Fruit fly (Drosophila melanogaster) whole organism, embryonic: ENCODE results near the gene CG9316.

Experiments used
- B-H1 ChIP-seq: fragments of 200-800 bp; sonication (Bioruptor generic); IDR thresholded peaks from 3 replicates; pipeline ENCODE4 v1.3.6; 2022; ENCODE audit warnings: missing biosample characterization, missing genetic modification characterization
- CG11504 ChIP-seq: fragments of 200-800 bp; sonication (Bioruptor generic); optimal IDR thresholded peaks from 3 replicates; lab custom pipeline; 2019; ENCODE audit warnings: missing biosample characterization, mild to moderate bottlenecking, missing genetic modification characterization, moderate library complexity
- CG11696 ChIP-seq: fragments of 200-800 bp; sonication (Bioruptor generic); IDR thresholded peaks from 2 replicates; pipeline ENCODE4 v1.3.6; 2022; ENCODE audit warnings: missing biosample characterization, missing genetic modification characterization
- CG12104 ChIP-seq: fragments of 200-800 bp; sonication (Bioruptor generic); optimal IDR thresholded peaks from 3 replicates; lab custom pipeline; 2016; ENCODE audit warnings: missing biosample characterization, missing genetic modification characterization
- CG13624 ChIP-seq: fragments of 200-800 bp; sonication (Bioruptor generic); optimal IDR thresholded peaks from 2 replicates; lab custom pipeline; 2016; ENCODE audit warnings: missing biosample characterization, missing genetic modification characterization
- CG15479 ChIP-seq: fragments of 200-800 bp; sonication (Bioruptor generic); optimal IDR thresholded peaks from 3 replicates; lab custom pipeline; 2019; ENCODE audit warnings: missing biosample characterization, mild to moderate bottlenecking, missing genetic modification characterization, moderate library complexity
- CG18262 ChIP-seq: fragments of 200-800 bp; optimal IDR thresholded peaks from 3 replicates; lab custom pipeline; 2019; ENCODE audit warnings: missing biosample characterization, mild to moderate bottlenecking, missing genetic modification characterization, moderate library complexity
- CG18476 ChIP-seq: fragments of 200-800 bp; sonication (Bioruptor generic); optimal IDR thresholded peaks from 2 replicates; lab custom pipeline; 2016; ENCODE audit warnings: missing biosample characterization, mild to moderate bottlenecking, missing genetic modification characterization
- CG2678 ChIP-seq: fragments of 200-800 bp; sonication (Bioruptor generic); optimal IDR thresholded peaks from 3 replicates; lab custom pipeline; 2019; ENCODE audit warnings: missing biosample characterization, mild to moderate bottlenecking, missing genetic modification characterization, moderate library complexity
- CG2712 ChIP-seq: fragments of 200-800 bp; optimal IDR thresholded peaks from 3 replicates; lab custom pipeline; 2019; ENCODE audit warnings: missing biosample characterization, mild to moderate bottlenecking, missing genetic modification characterization, moderate library complexity
- CG3065 ChIP-seq: fragments of 200-800 bp; sonication (Bioruptor generic); optimal IDR thresholded peaks from 2 replicates; lab custom pipeline; 2016; ENCODE audit warnings: missing biosample characterization, missing genetic modification characterization
- CG33557 ChIP-seq: fragments of 200-800 bp; sonication (Bioruptor generic); optimal IDR thresholded peaks from 2 replicates; lab custom pipeline; 2019; ENCODE audit warnings: missing biosample characterization, mild to moderate bottlenecking, missing genetic modification characterization, moderate library complexity
- CG4730 ChIP-seq: fragments of 200-800 bp; sonication (Bioruptor generic); IDR thresholded peaks from 2 replicates; pipeline ENCODE4 v1.3.6; 2022; ENCODE audit warnings: missing biosample characterization, missing genetic modification characterization
- CG4854 ChIP-seq: fragments of 200-800 bp; sonication (Bioruptor generic); optimal IDR thresholded peaks from 2 replicates; lab custom pipeline; 2016; ENCODE audit warnings: missing biosample characterization, missing genetic modification characterization, inconsistent platforms
- CG6683 ChIP-seq: fragments of 200-800 bp; sonication (Bioruptor generic); optimal IDR thresholded peaks from 2 replicates; lab custom pipeline; 2017; ENCODE audit warnings: missing biosample characterization, mild to moderate bottlenecking, missing genetic modification characterization, missing genetic modification reagents
- CG6765 ChIP-seq: fragments of 200-800 bp; sonication (Bioruptor generic); optimal IDR thresholded peaks from 3 replicates; lab custom pipeline; 2017; ENCODE audit warnings: missing biosample characterization, mild to moderate bottlenecking, missing genetic modification characterization
- CG7987 ChIP-seq: fragments of 200-800 bp; sonication (Bioruptor generic); optimal IDR thresholded peaks from 2 replicates; lab custom pipeline; 2018; ENCODE audit warnings: missing biosample characterization, mild to moderate bottlenecking, missing genetic modification characterization, moderate library complexity
- CG8924 ChIP-seq: fragments of 200-800 bp; optimal IDR thresholded peaks from 3 replicates; lab custom pipeline; 2019; ENCODE audit warnings: missing biosample characterization, mild to moderate bottlenecking, missing genetic modification characterization, moderate library complexity
- CG9727 ChIP-seq: fragments of 200-800 bp; sonication (Bioruptor generic); optimal IDR thresholded peaks from 3 replicates; lab custom pipeline; 2017; ENCODE audit warnings: missing biosample characterization, mild to moderate bottlenecking, missing genetic modification characterization
- Camta ChIP-seq: fragments of 200-800 bp; sonication (Bioruptor generic); optimal IDR thresholded peaks from 2 replicates; lab custom pipeline; 2016; ENCODE audit warnings: missing biosample characterization, missing genetic modification characterization
- Dfd ChIP-seq, 2 experiments: fragments of >200 bp; optimal IDR thresholded peaks; 2 replicates each; lab custom pipeline; 2017; ENCODE audit warnings: missing biosample characterization in 2 of 2, missing genetic modification characterization in 2 of 2
- Dip2 ChIP-seq: fragments of 200-800 bp; sonication (Bioruptor generic); IDR thresholded peaks from 2 replicates; pipeline ENCODE4 v1.3.6; 2022; ENCODE audit warnings: missing biosample characterization, missing genetic modification characterization
- Drgx ChIP-seq: fragments of 200-800 bp; sonication (Bioruptor generic); IDR thresholded peaks from 2 replicates; pipeline ENCODE4 v1.3.6; 2022; ENCODE audit warnings: missing biosample characterization, missing genetic modification characterization
- Fer3 ChIP-seq: fragments of 200-800 bp; sonication (Bioruptor generic); optimal IDR thresholded peaks from 2 replicates; lab custom pipeline; 2018; ENCODE audit warnings: missing biosample characterization, mild to moderate bottlenecking, missing genetic modification characterization, moderate library complexity
- Gug ChIP-seq: fragments of 200-800 bp; sonication (Bioruptor generic); IDR thresholded peaks from 4 replicates; pipeline ENCODE4 v1.3.6; 2022; ENCODE audit warnings: missing biosample characterization, missing genetic modification characterization
- Kr ChIP-seq: fragments of 200-800 bp; sonication (Bioruptor generic); optimal IDR thresholded peaks from 2 replicates; lab custom pipeline; 2017; ENCODE audit warnings: missing biosample characterization, mild to moderate bottlenecking, missing genetic modification characterization
- NC2β ChIP-seq: fragments of 200-800 bp; sonication (Bioruptor generic); optimal IDR thresholded peaks from 2 replicates; lab custom pipeline; 2016; ENCODE audit warnings: missing biosample characterization, missing genetic modification characterization
- Nf-YA ChIP-seq: fragments of 200-800 bp; sonication (Bioruptor generic); IDR thresholded peaks from 2 replicates; pipeline ENCODE4 v1.3.6; 2022; ENCODE audit warnings: missing biosample characterization, missing genetic modification characterization
- Nf-YC ChIP-seq: fragments of 200-800 bp; optimal IDR thresholded peaks from 3 replicates; lab custom pipeline; 2019; ENCODE audit warnings: missing biosample characterization, mild to moderate bottlenecking, missing genetic modification characterization, moderate library complexity
- az2 ChIP-seq: fragments of 200-800 bp; sonication (Bioruptor generic); optimal IDR thresholded peaks from 3 replicates; lab custom pipeline; 2016; ENCODE audit warnings: missing biosample characterization, missing genetic modification characterization
- bab2 ChIP-seq: fragments of 200-800 bp; sonication (Bioruptor generic); optimal IDR thresholded peaks from 2 replicates; lab custom pipeline; 2016; ENCODE audit warnings: missing biosample characterization, missing genetic modification characterization
- bbx ChIP-seq: fragments of 200-800 bp; sonication (Bioruptor generic); IDR thresholded peaks from 2 replicates; pipeline ENCODE4 v1.3.6; 2022; ENCODE audit warnings: missing biosample characterization, missing genetic modification characterization; ENCODE audit not compliant: partially characterized antibody
- bcd ChIP-seq: fragments of 200-800 bp; sonication (Bioruptor generic); optimal IDR thresholded peaks from 2 replicates; lab custom pipeline; 2017; ENCODE audit warnings: missing biosample characterization, mild to moderate bottlenecking, missing genetic modification characterization
- btn ChIP-seq: fragments of 200-800 bp; sonication (Bioruptor generic); optimal IDR thresholded peaks from 2 replicates; lab custom pipeline; 2016; ENCODE audit warnings: missing biosample characterization, missing genetic modification characterization
- crp ChIP-seq, 2 experiments: fragments of 200-800 bp; sonication (Bioruptor generic); optimal IDR thresholded peaks; 2 replicates in 1 of 2; 3 replicates in 1 of 2; lab custom pipeline; 2017; ENCODE audit warnings: missing biosample characterization in 2 of 2, missing genetic modification characterization in 2 of 2, mild to moderate bottlenecking in 1 of 2, moderate library complexity in 1 of 2
- ems ChIP-seq: fragments of 200-800 bp; sonication (Bioruptor generic); optimal IDR thresholded peaks from 3 replicates; lab custom pipeline; 2016; ENCODE audit warnings: missing biosample characterization, missing genetic modification characterization
- fu2 ChIP-seq: fragments of 200-800 bp; sonication (Bioruptor generic); optimal IDR thresholded peaks from 2 replicates; lab custom pipeline; 2016; ENCODE audit warnings: missing biosample characterization, missing genetic modification characterization
- gro ChIP-seq: fragments of 200-800 bp; sonication (Bioruptor generic); optimal IDR thresholded peaks from 2 replicates; lab custom pipeline; 2016; ENCODE audit warnings: missing biosample characterization, missing genetic modification characterization
- hb ChIP-seq: fragments of 200-800 bp; sonication (Bioruptor generic); IDR thresholded peaks from 3 replicates; pipeline ENCODE4 v1.3.6; 2022; ENCODE audit warnings: missing biosample characterization, missing genetic modification characterization; ENCODE audit not compliant: partially characterized antibody
- hbn ChIP-seq: fragments of 200-800 bp; sonication (Bioruptor generic); IDR thresholded peaks from 2 replicates; pipeline ENCODE4 v1.3.6; 2022; ENCODE audit warnings: missing biosample characterization, missing genetic modification characterization; ENCODE audit not compliant: partially characterized antibody
- kah ChIP-seq: fragments of 200-800 bp; sonication (Bioruptor generic); optimal IDR thresholded peaks from 2 replicates; lab custom pipeline; 2018; ENCODE audit warnings: missing biosample characterization, mild to moderate bottlenecking, missing genetic modification characterization
- lov ChIP-seq, 2 experiments: fragments of 200-800 bp in 1 of 2; fragments of >200 bp in 1 of 2; sonication (Bioruptor generic) in 1 of 2; IDR thresholded peaks in 1 of 2; optimal IDR thresholded peaks in 1 of 2; 2 replicates in 1 of 2; 3 replicates in 1 of 2; pipeline versions ENCODE4 v1.3.6 to Lab custom; 2017 to 2022; ENCODE audit warnings: missing biosample characterization in 1 of 2, missing genetic modification characterization in 1 of 2
- p53 ChIP-seq: fragments of 200-800 bp; sonication (Bioruptor generic); optimal IDR thresholded peaks from 2 replicates; lab custom pipeline; 2016; ENCODE audit warnings: missing biosample characterization, missing genetic modification characterization
- pita ChIP-seq: fragments of 200-800 bp; sonication (Bioruptor generic); optimal IDR thresholded peaks from 2 replicates; lab custom pipeline; 2017; ENCODE audit warnings: missing biosample characterization, mild to moderate bottlenecking, missing genetic modification characterization
- ro ChIP-seq: fragments of 200-800 bp; sonication (Bioruptor generic); IDR thresholded peaks from 2 replicates; pipeline ENCODE4 v1.3.6; 2022; ENCODE audit warnings: missing biosample characterization, missing genetic modification characterization
- sob ChIP-seq: fragments of 200-800 bp; sonication (Bioruptor generic); IDR thresholded peaks from 2 replicates; pipeline ENCODE4 v1.3.6; 2022; ENCODE audit warnings: missing biosample characterization, missing genetic modification characterization
- toy ChIP-seq: fragments of 200-800 bp; sonication (Bioruptor generic); IDR thresholded peaks from 2 replicates; pipeline ENCODE4 v1.3.6; 2022; ENCODE audit warnings: missing biosample characterization, missing genetic modification characterization
- trem ChIP-seq: fragments of 200-800 bp; optimal IDR thresholded peaks from 3 replicates; lab custom pipeline; 2019; ENCODE audit warnings: missing biosample characterization, mild to moderate bottlenecking, missing genetic modification characterization, moderate library complexity

The CG9316 gene

dm6 chr2L:20759809-20760485 is 33.6 kb upstream of the CG9316 start (continued):
- no peak for TF ChIP-seq Dip2 (GFP tag; lab: Robert Waterston, UW)
- peak; percentile 15 for TF ChIP-seq bcd
- no peak for TF ChIP-seq CG7987 (GFP tag; lab: Kevin White, UChicago)
- peak; percentile 61 for TF ChIP-seq CG8924
- no peak for TF ChIP-seq CG4854 (GFP tag; lab: Kevin White, UChicago)
- TF ChIP-seq ro (GFP tag; lab: Robert Waterston, UW): no peak
- no peak for TF ChIP-seq Camta (GFP tag; lab: Kevin White, UChicago)
- TF ChIP-seq Kr (GFP tag; lab: Kevin White, UChicago): no peak
- no peak for TF ChIP-seq pita
- TF ChIP-seq CG15479 (GFP tag; lab: Kevin White, UChicago): no peak
- peak; percentile 64 for TF ChIP-seq CG18262 (tag; lab: Kevin White, UChicago)
- TF ChIP-seq CG11504: peak; percentile 77
- no peak for TF ChIP-seq bbx (GFP tag; lab: Robert Waterston, UW)
- TF ChIP-seq Nf-YA (GFP tag; lab: Robert Waterston, UW): no peak
- no peak for TF ChIP-seq CG12104 (GFP tag; lab: Kevin White, UChicago)
- peak; percentile 41; the same call in 1 of the 2 replicates for TF ChIP-seq CG11696 (GFP tag; lab: Robert Waterston, UW)
- peak; percentile 68 for TF ChIP-seq CG2712 (tag; lab: Kevin White, UChicago)
- TF ChIP-seq btn (GFP tag; lab: Kevin White, UChicago): no peak
- TF ChIP-seq hb (GFP tag; lab: Robert Waterston, UW): no peak

DNA sequence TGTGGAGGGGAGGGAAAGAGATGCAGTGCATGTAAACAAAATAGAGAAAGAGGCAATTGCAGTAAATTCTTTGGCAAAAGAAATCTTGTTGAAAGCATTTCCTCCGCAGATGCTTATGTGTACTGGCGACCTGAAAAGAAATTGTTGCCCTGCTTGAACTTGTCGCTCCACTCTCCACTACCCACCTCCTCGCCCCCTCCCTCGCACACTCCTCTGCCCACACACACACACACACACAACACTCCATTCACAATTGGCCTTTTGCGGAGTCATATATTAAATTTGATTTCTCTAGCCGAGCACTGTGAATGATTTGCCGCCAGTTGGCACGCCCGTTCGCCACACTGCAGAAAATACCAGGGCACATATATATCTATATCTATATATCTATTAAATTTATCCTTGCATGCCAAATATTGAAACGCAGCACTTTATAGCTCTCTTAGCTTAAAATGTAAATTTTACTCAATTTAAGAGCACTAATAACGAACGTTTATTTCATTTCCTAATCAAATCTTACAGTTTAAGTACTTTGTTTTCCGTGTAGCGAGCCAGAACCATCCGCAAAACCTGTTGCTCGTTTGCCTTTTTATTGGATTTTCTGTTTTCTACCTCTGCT is 32.6 kb upstream of the CG9316 start:
- TF ChIP-seq Drgx (GFP tag; lab: Robert Waterston, UW): peak; percentile 86
- TF ChIP-seq az2 (GFP tag; lab: Kevin White, UChicago): peak; percentile 50
- TF ChIP-seq p53 (GFP tag; lab: Kevin White, UChicago): no peak
- TF ChIP-seq crp (GFP tag; optimal IDR thresholded peaks at IDR 0.05; lab: Kevin White, UChicago): no peak
- peak; percentile 49 for TF ChIP-seq CG4854 (GFP tag; lab: Kevin White, UChicago)
- no peak for TF ChIP-seq NC2β (GFP tag; lab: Kevin White, UChicago)
- TF ChIP-seq CG6765 (GFP tag; lab: Kevin White, UChicago): peak; percentile 75
- TF ChIP-seq CG2678 (tag; lab: Kevin White, UChicago): peak; percentile 85
- TF ChIP-seq CG4730 (GFP tag; lab: Robert Waterston, UW): peak; percentile 70
- TF ChIP-seq kah (GFP tag; lab: Kevin White, UChicago): peak; percentile 49
- peak; percentile 86 for TF ChIP-seq sob (GFP tag; lab: Robert Waterston, UW)
- peak; percentile 83 for TF ChIP-seq Fer3 (tag; lab: Kevin White, UChicago)
- peak; percentile 43 for TF ChIP-seq gro (GFP tag; lab: Kevin White, UChicago)
- TF ChIP-seq CG3065: no peak
- peak; percentile 66 for TF ChIP-seq trem (tag; lab: Kevin White, UChicago)
- peak; percentile 45 for TF ChIP-seq CG18476 (GFP tag; lab: Kevin White, UChicago)
- TF ChIP-seq hbn (GFP tag; lab: Robert Waterston, UW): no peak
- peak; percentile 70 for TF ChIP-seq toy (GFP tag; lab: Robert Waterston, UW)
- peak; percentile 37 for TF ChIP-seq CG6683
- peak; percentile 66 for TF ChIP-seq CG13624 (GFP tag; lab: Kevin White, UChicago)
- no peak for TF ChIP-seq CG33557
- no peak for TF ChIP-seq Dfd (GFP tag; optimal IDR thresholded peaks at IDR 0.05; lab: Kevin White, UChicago)
- TF ChIP-seq fu2 (GFP tag; lab: Kevin White, UChicago): peak; percentile 42
- TF ChIP-seq Gug (GFP tag; lab: Robert Waterston, UW): peak; percentile 58; the same call in 3 of the 4 replicates
- TF ChIP-seq B-H1 (GFP tag; lab: Robert Waterston, UW): peak; percentile 15; the same call in 1 of the 3 replicates
- peak; percentile 54 for TF ChIP-seq ems (GFP tag; lab: Kevin White, UChicago)
- TF ChIP-seq lov (optimal IDR thresholded peaks at IDR 0.05; lab: Kevin White, UChicago): no peak
- TF ChIP-seq lov (GFP tag; IDR thresholded peaks at IDR 0.05; lab: Robert Waterston, UW): no peak
- TF ChIP-seq Nf-YC: peak; percentile 52
- peak; percentile 35 for TF ChIP-seq bab2 (GFP tag; lab: Kevin White, UChicago)
- TF ChIP-seq CG9727 (GFP tag; lab: Kevin White, UChicago): peak; percentile 66
